Fruit fly (Drosophila melanogaster) whole organism, embryonic: ENCODE data around the gene CG42823.
A peak's percentile ranks its signal among the peaks of the same experiment; 100 is the strongest.

Experiments
- ATbp ChIP-seq: fragments of 200-800 bp; sonication (Bioruptor generic); optimal IDR thresholded peaks from 2 replicates; lab custom pipeline; 2017; ENCODE audit warnings: missing biosample characterization, mild to moderate bottlenecking, missing genetic modification characterization, missing genetic modification reagents
- Awh ChIP-seq: fragments of 200-800 bp; sonication (Bioruptor generic); IDR thresholded peaks from 2 replicates; pipeline ENCODE4, ENCODE4 v1.3.6; 2022; ENCODE audit warnings: missing biosample characterization, missing genetic modification characterization
- Bdp1 ChIP-seq: fragments of 200-800 bp; sonication (Bioruptor generic); optimal IDR thresholded peaks from 3 replicates; lab custom pipeline; 2016; ENCODE audit warnings: missing biosample characterization, missing genetic modification characterization
- Bgb ChIP-seq: fragments of 200-800 bp; sonication (Bioruptor generic); IDR thresholded peaks from 2 replicates; pipeline ENCODE4 v1.3.6; 2022; ENCODE audit warnings: missing biosample characterization, missing genetic modification characterization; ENCODE audit not compliant: partially characterized antibody
- CG10209 ChIP-seq: fragments of 200-800 bp; sonication (Bioruptor generic); optimal IDR thresholded peaks from 3 replicates; lab custom pipeline; 2017; ENCODE audit warnings: missing biosample characterization, mild to moderate bottlenecking, missing genetic modification characterization, missing genetic modification reagents
- CG11695 ChIP-seq: fragments of 200-800 bp; sonication (Bioruptor generic); IDR thresholded peaks from 3 replicates; pipeline ENCODE4 v1.3.6; 2022; ENCODE audit warnings: missing biosample characterization, missing genetic modification characterization
- CG12744 ChIP-seq: fragments of 200-800 bp; sonication (Bioruptor generic); optimal IDR thresholded peaks from 2 replicates; lab custom pipeline; 2016; ENCODE audit warnings: missing biosample characterization, missing genetic modification characterization
- CG13296 ChIP-seq: fragments of 200-800 bp; sonication (Bioruptor generic); optimal IDR thresholded peaks from 3 replicates; lab custom pipeline; 2018; ENCODE audit warnings: missing biosample characterization, mild to moderate bottlenecking, missing genetic modification characterization
- CG14014 ChIP-seq: fragments of 200-800 bp; sonication (Bioruptor generic); IDR thresholded peaks from 2 replicates; pipeline ENCODE4 v1.3.6; 2022; ENCODE audit warnings: missing biosample characterization, missing genetic modification characterization
- CG14050 ChIP-seq: fragments of 200-800 bp; sonication (Bioruptor generic); IDR thresholded peaks from 3 replicates; pipeline ENCODE4 v1.3.6; 2022; ENCODE audit warnings: missing biosample characterization, missing genetic modification characterization
- CG15479 ChIP-seq: fragments of 200-800 bp; sonication (Bioruptor generic); optimal IDR thresholded peaks from 3 replicates; lab custom pipeline; 2019; ENCODE audit warnings: missing biosample characterization, mild to moderate bottlenecking, missing genetic modification characterization, moderate library complexity
- CG15514 ChIP-seq: fragments of 200-800 bp; sonication (Bioruptor generic); optimal IDR thresholded peaks from 3 replicates; lab custom pipeline; 2017; ENCODE audit warnings: missing biosample characterization, missing genetic modification characterization, mild to moderate bottlenecking, moderate library complexity, missing genetic modification reagents
- CG18476 ChIP-seq: fragments of 200-800 bp; sonication (Bioruptor generic); optimal IDR thresholded peaks from 2 replicates; lab custom pipeline; 2016; ENCODE audit warnings: missing biosample characterization, mild to moderate bottlenecking, missing genetic modification characterization
- CG18599 ChIP-seq: fragments of 200-800 bp; sonication (Bioruptor generic); optimal IDR thresholded peaks from 3 replicates; lab custom pipeline; 2017; ENCODE audit warnings: missing biosample characterization, missing genetic modification characterization, mild to moderate bottlenecking, moderate library complexity, missing genetic modification reagents
- CG2678 ChIP-seq: fragments of 200-800 bp; sonication (Bioruptor generic); optimal IDR thresholded peaks from 3 replicates; lab custom pipeline; 2019; ENCODE audit warnings: missing biosample characterization, mild to moderate bottlenecking, missing genetic modification characterization, moderate library complexity
- CG42726 ChIP-seq: fragments of 200-800 bp; sonication (Bioruptor generic); IDR thresholded peaks from 2 replicates; pipeline ENCODE4 v1.3.6; 2022; ENCODE audit warnings: missing biosample characterization, missing genetic modification characterization; ENCODE audit not compliant: partially characterized antibody
- CG6272 ChIP-seq: fragments of 200-800 bp; sonication (Bioruptor generic); IDR thresholded peaks from 2 replicates; pipeline ENCODE4 v1.3.6; 2022; ENCODE audit warnings: missing biosample characterization, missing genetic modification characterization
- CG6813 ChIP-seq: fragments of 200-800 bp; sonication (Bioruptor generic); optimal IDR thresholded peaks from 2 replicates; lab custom pipeline; 2017; ENCODE audit warnings: missing biosample characterization, missing genetic modification characterization, mild to moderate bottlenecking, moderate library complexity, missing genetic modification reagents
- CG7839 ChIP-seq: fragments of 200-800 bp; sonication (Bioruptor generic); optimal IDR thresholded peaks from 3 replicates; lab custom pipeline; 2018; ENCODE audit warnings: missing biosample characterization, mild to moderate bottlenecking, missing genetic modification characterization, moderate library complexity
- D ChIP-seq, 2 experiments: fragments of 200-800 bp in 1 of 2; fragments of >200 bp in 1 of 2; sonication (Bioruptor generic) in 1 of 2; optimal IDR thresholded peaks; 2 replicates in 1 of 2; 3 replicates in 1 of 2; lab custom pipeline; 2017; ENCODE audit warnings: mild to moderate bottlenecking in 1 of 2, missing biosample characterization in 1 of 2, missing genetic modification characterization in 1 of 2, missing genetic modification reagents in 1 of 2
- Dbx ChIP-seq: fragments of 200-800 bp; sonication (Bioruptor generic); IDR thresholded peaks from 3 replicates; pipeline ENCODE4 v1.3.6; 2022; ENCODE audit warnings: missing biosample characterization, missing genetic modification characterization
- Dll ChIP-seq: fragments of 200-800 bp; sonication (Bioruptor generic); IDR thresholded peaks from 4 replicates; pipeline ENCODE4 v1.3.6; 2022; ENCODE audit warnings: missing biosample characterization, missing genetic modification characterization; ENCODE audit not compliant: partially characterized antibody
- H2.0 ChIP-seq: fragments of 200-800 bp; sonication (Bioruptor generic); IDR thresholded peaks from 2 replicates; pipeline ENCODE4 v1.3.6; 2022; ENCODE audit warnings: missing biosample characterization, missing genetic modification characterization
- Hr51 ChIP-seq, 2 experiments: fragments of 200-800 bp; sonication (Bioruptor generic); optimal IDR thresholded peaks; 2 replicates in 1 of 2; 3 replicates in 1 of 2; lab custom pipeline; 2016 to 2018; ENCODE audit warnings: missing biosample characterization in 2 of 2, missing genetic modification characterization in 2 of 2, mild to moderate bottlenecking in 1 of 2, moderate library complexity in 1 of 2
- Hsf ChIP-seq: fragments of 200-800 bp; sonication (Bioruptor generic); optimal IDR thresholded peaks from 3 replicates; lab custom pipeline; 2016; ENCODE audit warnings: missing biosample characterization, missing genetic modification characterization
- Mad ChIP-seq: fragments of 200-800 bp; sonication (Bioruptor generic); optimal IDR thresholded peaks from 2 replicates; lab custom pipeline; 2016; ENCODE audit warnings: missing biosample characterization, missing genetic modification characterization
- Meics ChIP-seq: fragments of 200-800 bp; sonication (Bioruptor generic); optimal IDR thresholded peaks from 2 replicates; lab custom pipeline; 2017; ENCODE audit warnings: missing biosample characterization, mild to moderate bottlenecking, missing genetic modification characterization
- abd-A ChIP-seq: fragments of 200-800 bp; sonication (Bioruptor generic); optimal IDR thresholded peaks from 3 replicates; lab custom pipeline; 2019; ENCODE audit warnings: missing biosample characterization, mild to moderate bottlenecking, missing genetic modification characterization, moderate library complexity
- ac ChIP-seq: fragments of 200-800 bp; sonication (Bioruptor generic); optimal IDR thresholded peaks from 3 replicates; lab custom pipeline; 2017; ENCODE audit warnings: missing biosample characterization, mild to moderate bottlenecking, missing genetic modification characterization
- amos ChIP-seq: fragments of 200-800 bp; sonication (Bioruptor generic); IDR thresholded peaks from 2 replicates; pipeline ENCODE4 v1.3.6; 2022; ENCODE audit warnings: missing biosample characterization, missing genetic modification characterization; ENCODE audit not compliant: partially characterized antibody
- bsh ChIP-seq, 2 experiments: fragments of 200-800 bp; sonication (Bioruptor generic); optimal IDR thresholded peaks; 2 replicates each; lab custom pipeline; 2017 to 2018; ENCODE audit warnings: mild to moderate bottlenecking in 2 of 2, missing biosample characterization in 2 of 2, missing genetic modification characterization in 2 of 2, moderate library complexity in 1 of 2
- cato ChIP-seq: fragments of 200-800 bp; sonication (Bioruptor generic); optimal IDR thresholded peaks from 2 replicates; lab custom pipeline; 2016; ENCODE audit warnings: missing biosample characterization, missing genetic modification characterization, borderline replicate concordance
- caup ChIP-seq: fragments of 200-800 bp; sonication (Bioruptor generic); optimal IDR thresholded peaks from 3 replicates; lab custom pipeline; 2017; ENCODE audit warnings: missing biosample characterization, mild to moderate bottlenecking, missing genetic modification characterization, moderate library complexity; ENCODE audit not compliant: severe bottlenecking
- disco-r ChIP-seq: fragments of 200-800 bp; sonication (Bioruptor generic); optimal IDR thresholded peaks from 2 replicates; lab custom pipeline; 2016; ENCODE audit warnings: missing biosample characterization, missing genetic modification characterization
- gem ChIP-seq: fragments of 200-800 bp; sonication (Bioruptor generic); optimal IDR thresholded peaks from 2 replicates; lab custom pipeline; 2019; ENCODE audit warnings: missing biosample characterization, mild to moderate bottlenecking, missing genetic modification characterization, moderate library complexity
- hth ChIP-seq: fragments of >200 bp; optimal IDR thresholded peaks from 2 replicates; lab custom pipeline; 2017; ENCODE audit warnings: inconsistent platforms
- lab ChIP-seq: fragments of 200-800 bp; sonication (Bioruptor generic); optimal IDR thresholded peaks from 3 replicates; lab custom pipeline; 2017; ENCODE audit warnings: missing biosample characterization, missing genetic modification characterization, mild to moderate bottlenecking, moderate library complexity, missing genetic modification reagents
- nerfin-1 ChIP-seq: fragments of 200-800 bp; sonication (Bioruptor generic); optimal IDR thresholded peaks from 3 replicates; lab custom pipeline; 2019; ENCODE audit warnings: missing biosample characterization, mild to moderate bottlenecking, missing genetic modification characterization, moderate library complexity
- nmo ChIP-seq: fragments of 200-800 bp; sonication (Bioruptor generic); optimal IDR thresholded peaks from 2 replicates; lab custom pipeline; 2018; ENCODE audit warnings: missing biosample characterization, mild to moderate bottlenecking, missing genetic modification characterization, moderate library complexity
- onecut ChIP-seq: fragments of 200-800 bp; sonication (Bioruptor generic); IDR thresholded peaks from 2 replicates; pipeline ENCODE4 v1.3.6; 2022; ENCODE audit warnings: missing biosample characterization, missing genetic modification characterization
- pan ChIP-seq, 4 experiments: fragments of >200 bp in 3 of 4; fragments of 200-800 bp in 1 of 4; sonication (Bioruptor generic) in 1 of 4; optimal IDR thresholded peaks in 3 of 4; IDR thresholded peaks in 1 of 4; 2 replicates each; pipeline versions ENCODE4 v1.3.6 to Lab custom; 2017 to 2022; ENCODE audit warnings: missing biosample characterization in 2 of 4, missing genetic modification characterization in 2 of 4, mixed read lengths in 1 of 4
- pum ChIP-seq: fragments of 200-800 bp; sonication (Bioruptor generic); optimal IDR thresholded peaks from 2 replicates; lab custom pipeline; 2016; ENCODE audit warnings: missing biosample characterization, missing genetic modification characterization
- seq ChIP-seq: fragments of 200-800 bp; sonication (Bioruptor generic); IDR thresholded peaks from 2 replicates; pipeline ENCODE4 v1.3.6; 2022; ENCODE audit warnings: missing biosample characterization, missing genetic modification characterization
- ssp ChIP-seq: fragments of 200-800 bp; sonication (Bioruptor generic); IDR thresholded peaks from 2 replicates; pipeline ENCODE4 v1.3.6; 2022; ENCODE audit warnings: missing biosample characterization, missing genetic modification characterization
- vvl ChIP-seq: fragments of 200-800 bp; sonication (Bioruptor generic); IDR thresholded peaks from 2 replicates; pipeline ENCODE4 v1.3.6; 2022; ENCODE audit warnings: missing biosample characterization, missing genetic modification characterization
- wor ChIP-seq: fragments of 200-800 bp; sonication (Bioruptor generic); IDR thresholded peaks from 2 replicates; pipeline ENCODE4 v1.3.6; 2022; ENCODE audit warnings: missing biosample characterization, missing genetic modification characterization
- z ChIP-seq: fragments of 200-800 bp; sonication (Bioruptor generic); IDR thresholded peaks from 3 replicates; pipeline ENCODE4 v1.3.6; 2022; ENCODE audit warnings: missing biosample characterization, missing genetic modification characterization
- zen ChIP-seq: fragments of 200-800 bp; sonication (Bioruptor generic); optimal IDR thresholded peaks from 3 replicates; lab custom pipeline; 2018; ENCODE audit warnings: missing biosample characterization, mild to moderate bottlenecking, missing genetic modification characterization, moderate library complexity

The CG42823 gene

DNA sequence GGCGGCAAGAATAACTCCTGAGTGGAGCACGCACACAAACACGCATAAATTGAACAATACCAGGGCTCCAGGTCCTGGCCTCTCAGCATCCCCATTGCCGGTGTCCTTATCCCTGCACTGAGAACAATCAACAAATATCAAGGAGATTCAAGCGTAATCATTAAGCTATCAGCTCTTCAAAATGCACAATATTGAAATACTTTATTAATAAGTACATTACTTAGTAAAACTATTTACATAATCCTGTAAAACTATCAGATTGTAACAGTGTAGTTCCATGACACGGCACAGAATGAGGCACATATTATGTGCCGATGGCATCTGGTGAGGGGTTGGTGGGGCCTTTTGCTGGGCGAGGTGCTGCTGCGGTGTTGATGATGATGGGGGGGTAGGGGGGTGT, 33.8 kb downstream of the CG42823 start (continued):
- TF ChIP-seq CG13296 (GFP tag; lab: Kevin White, UChicago) (peak; percentile 13), CG6272 (no peak), Bgb (GFP tag; lab: Robert Waterston, UW) (no peak), onecut (GFP tag; lab: Robert Waterston, UW) (no peak), CG6813 (GFP tag; lab: Kevin White, UChicago) (peak; percentile 1), ssp (0 out of 2 replicates have a peak, but pooled peaks have one; percentile 33), H2.0 (GFP tag; lab: Robert Waterston, UW) (no peak), ac (GFP tag; lab: Kevin White, UChicago) (no peak), CG11695 (no peak), CG10209 (GFP tag; lab: Kevin White, UChicago) (peak; percentile 17), Dbx (GFP tag; lab: Robert Waterston, UW) (peak; percentile 49; the same call in 1 of the 3 replicates), z (no peak), CG14050 (no peak), Dll (GFP tag; lab: Robert Waterston, UW) (no peak), Mad (GFP tag; lab: Kevin White, UChicago) (no peak), Awh (GFP tag; lab: Robert Waterston, UW) (peak; percentile 13; the same call in 1 of the 2 replicates), nmo (GFP tag; lab: Kevin White, UChicago) (peak; percentile 2), CG42726 (GFP tag; lab: Robert Waterston, UW) (no peak), amos (GFP tag; lab: Robert Waterston, UW) (no peak), hth (no peak), CG15514 (GFP tag; lab: Kevin White, UChicago) (peak; percentile 14), CG15479 (GFP tag; lab: Kevin White, UChicago) (no peak), caup (GFP tag; lab: Kevin White, UChicago) (peak; percentile 26), abd-A (tag; lab: Kevin White, UChicago) (peak; percentile 25), disco-r (GFP tag; lab: Kevin White, UChicago) (no peak), gem (tag; lab: Kevin White, UChicago) (peak; percentile 44), CG14014 (GFP tag; lab: Robert Waterston, UW) (peak; percentile 43; the same call in 1 of the 2 replicates), CG12744 (GFP tag; lab: Kevin White, UChicago) (no peak), bsh (GFP tag; optimal IDR thresholded peaks at IDR 0.05; lab: Kevin White, UChicago) (no peak), seq (no peak), CG7839 (tag; lab: Kevin White, UChicago) (peak; percentile 55), Bdp1 (GFP tag; lab: Kevin White, UChicago) (no peak), Hr51 (GFP tag; optimal IDR thresholded peaks at IDR 0.05; lab: Kevin White, UChicago) (peak in 1 of 2 experiments; percentile 20), zen (no peak), vvl (GFP tag; lab: Robert Waterston, UW) (peak; percentile 58; the same call in 1 of the 2 replicates), CG2678 (tag; lab: Kevin White, UChicago) (peak; percentile 57), D (optimal IDR thresholded peaks at IDR 0.05; lab: Kevin White, UChicago) (no peak), D (GFP tag; optimal IDR thresholded peaks at IDR 0.05; lab: Kevin White, UChicago) (no peak), lab (GFP tag; lab: Kevin White, UChicago) (peak; percentile 72), nerfin-1 (tag; lab: Kevin White, UChicago) (no peak), CG18599 (GFP tag; lab: Kevin White, UChicago) (peak; percentile 78), cato (GFP tag; lab: Kevin White, UChicago) (no peak), Meics (GFP tag; lab: Kevin White, UChicago) (peak; percentile 36), pan (optimal IDR thresholded peaks at IDR 0.05; lab: Kevin White, UChicago) (no peak), pan (GFP tag; optimal IDR thresholded peaks at IDR 0.05 in 1 of 2, IDR thresholded peaks at IDR 0.05 in 1 of 2) (peak in 1 of 2 experiments; percentile 46), Hsf (no peak), pum (GFP tag; lab: Kevin White, UChicago) (no peak), CG18476 (GFP tag; lab: Kevin White, UChicago) (no peak), wor (GFP tag; lab: Robert Waterston, UW) (0 out of 2 replicates have a peak, but pooled peaks have one; percentile 18), ATbp (GFP tag; lab: Kevin White, UChicago) (peak; percentile 7)
